Worm (Caenorhabditis elegans): ENCODE results near the gene abhd-14.
A peak's percentile ranks its signal among the peaks of the same experiment; 100 is the strongest.

abhd-14 gene

ce11 chrIV:1038516-1038915, 8.7 kb upstream of the abhd-14 start:
- TF ChIP-seq aly-2 (tag; optimal IDR thresholded peaks at IDR 0.05) = no peak
- TF ChIP-seq nhr-6 (tag; optimal IDR thresholded peaks at IDR 0.05) = no peak
- TF ChIP-seq dmd-4 (tag; optimal IDR thresholded peaks at IDR 0.05) = no peak
- TF ChIP-seq alr-1 (tag; optimal IDR thresholded peaks at IDR 0.05) = no peak
- TF ChIP-seq nhr-11 (tag; optimal IDR thresholded peaks at IDR 0.05) = no peak
- no peak for TF ChIP-seq nhr-23 (tag; optimal IDR thresholded peaks at IDR 0.05)
- no peak for TF ChIP-seq elt-1 (tag; optimal IDR thresholded peaks at IDR 0.05)
- no peak for TF ChIP-seq mdl-1 (tag; optimal IDR thresholded peaks at IDR 0.05)
- TF ChIP-seq mab-5 (tag; optimal IDR thresholded peaks at IDR 0.05) = no peak
- TF ChIP-seq sma-3 (GFP tag; optimal IDR thresholded peaks at IDR 0.05) = no peak

DNA sequence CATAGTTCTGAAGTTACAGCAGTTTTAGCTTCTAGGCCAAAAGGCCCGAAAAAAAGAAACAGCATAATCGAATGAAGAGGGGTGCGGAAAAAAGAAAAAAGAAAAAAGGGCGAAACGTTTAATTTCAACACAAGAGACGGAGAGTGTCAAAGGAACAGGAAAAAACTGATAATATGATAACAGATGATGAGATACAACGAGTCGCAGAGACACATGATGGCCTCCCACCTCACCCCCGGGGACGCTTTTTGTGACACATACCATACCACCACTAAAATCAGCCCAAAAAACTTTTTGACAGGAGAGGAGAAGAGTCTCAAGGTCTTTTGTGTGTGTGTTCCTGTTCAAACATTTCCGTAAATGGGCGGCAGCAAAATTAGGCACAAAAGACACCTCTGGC, 5.3 kb upstream of the abhd-14 start:
- no peak for TF ChIP-seq elt-3 (tag; optimal IDR thresholded peaks at IDR 0.05)
- peak; percentile 20 for TF ChIP-seq gmeb-1 (tag; optimal IDR thresholded peaks at IDR 0.05)
- TF ChIP-seq C34F6.9 (tag; optimal IDR thresholded peaks at IDR 0.05) = peak; percentile 5
- TF ChIP-seq sma-9 (GFP tag; optimal IDR thresholded peaks at IDR 0.05) = peak; percentile 3
- TF ChIP-seq sma-9 (tag; optimal IDR thresholded peaks at IDR 0.05) = no peak
- no peak for TF ChIP-seq F13H6.1 (tag; optimal IDR thresholded peaks at IDR 0.05)
- TF ChIP-seq fos-1 (tag; optimal IDR thresholded peaks at IDR 0.05) = peak; percentile 92
- peak; percentile 19 for TF ChIP-seq nhr-25 (tag; optimal IDR thresholded peaks at IDR 0.05)
- peak; percentile 52 for TF ChIP-seq crh-2 (tag; optimal IDR thresholded peaks at IDR 0.05)
- TF ChIP-seq nhr-237 (tag; optimal IDR thresholded peaks at IDR 0.05) = no peak

ce11 chrIV:1019801-1020200, 10.0 kb downstream of the abhd-14 start:
- no peak for TF ChIP-seq peb-1 (tag; optimal IDR thresholded peaks at IDR 0.05)
- no peak for TF ChIP-seq ceh-16 (tag; optimal IDR thresholded peaks at IDR 0.05)
- TF ChIP-seq lin-13 (GFP tag; optimal IDR thresholded peaks at IDR 0.05) = no peak
- no peak for TF ChIP-seq sem-4 (tag; optimal IDR thresholded peaks at IDR 0.05)
- TF ChIP-seq lin-11 (tag; optimal IDR thresholded peaks at IDR 0.05) = no peak

- no peak for TF ChIP-seq elt-3 (tag; optimal IDR thresholded peaks at IDR 0.05)
- TF ChIP-seq lsy-2 (tag; optimal IDR thresholded peaks at IDR 0.05) = no peak
- no peak for TF ChIP-seq dmd-4 (tag; optimal IDR thresholded peaks at IDR 0.05)
- no peak for TF ChIP-seq C34F6.9 (tag; optimal IDR thresholded peaks at IDR 0.05)
- TF ChIP-seq ZK546.5 (tag; optimal IDR thresholded peaks at IDR 0.05) = no peak
- no peak for TF ChIP-seq sma-3 (GFP tag; optimal IDR thresholded peaks at IDR 0.05)
- no peak for TF ChIP-seq lin-39 (tag; optimal IDR thresholded peaks at IDR 0.05)
- TF ChIP-seq nhr-25 (tag; optimal IDR thresholded peaks at IDR 0.05) = no peak
These were observed 14.4 kb downstream of the abhd-14 start for ce11 chrIV:1015430-1015829.

DNA sequence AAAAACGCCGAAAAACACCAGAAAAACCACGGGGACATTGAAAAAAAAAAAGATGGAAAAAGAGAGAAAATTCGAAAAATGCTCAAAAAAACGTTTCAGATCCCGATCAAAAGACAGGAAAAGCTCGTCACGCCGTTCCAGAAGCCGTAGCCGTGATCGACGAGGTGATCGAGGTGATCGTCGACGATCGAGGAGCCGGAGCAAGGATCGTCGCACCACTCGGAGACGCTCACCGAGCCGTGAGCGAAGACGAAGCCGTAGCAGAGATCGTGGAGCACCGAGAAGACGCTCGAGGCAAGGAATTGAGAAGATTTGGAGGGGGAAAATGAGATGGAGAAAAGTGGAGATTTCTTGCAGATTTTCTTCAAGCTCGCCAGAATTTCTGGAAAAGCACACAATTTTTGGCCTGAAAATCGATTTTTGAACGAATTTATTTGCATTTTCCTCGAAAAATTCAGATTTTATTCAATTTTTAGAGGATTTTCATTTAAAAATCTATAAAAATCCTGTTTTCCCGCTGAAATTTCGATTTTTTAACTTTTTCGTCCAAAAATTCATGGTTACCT, 16.5 kb downstream of the abhd-14 start:
- TF ChIP-seq egl-27 (tag; optimal IDR thresholded peaks at IDR 0.05) (no peak), nhr-129 (tag; optimal IDR thresholded peaks at IDR 0.05) (no peak), nhr-237 (tag; optimal IDR thresholded peaks at IDR 0.05) (no peak), gmeb-1 (tag; optimal IDR thresholded peaks at IDR 0.05) (no peak), lin-13 (GFP tag; optimal IDR thresholded peaks at IDR 0.05) (no peak), alr-1 (tag; optimal IDR thresholded peaks at IDR 0.05) (no peak), nhr-10 (tag; optimal IDR thresholded peaks at IDR 0.05) (no peak), nhr-25 (tag; optimal IDR thresholded peaks at IDR 0.05) (no peak), sma-9 (GFP tag; optimal IDR thresholded peaks at IDR 0.05) (no peak), sma-9 (tag; optimal IDR thresholded peaks at IDR 0.05) (no peak), unc-39 (tag; optimal IDR thresholded peaks at IDR 0.05) (no peak), fos-1 (tag; optimal IDR thresholded peaks at IDR 0.05) (no peak), elt-3 (tag; optimal IDR thresholded peaks at IDR 0.05) (no peak), unc-55 (GFP tag; optimal IDR thresholded peaks at IDR 0.05) (no peak), C34F6.9 (tag; optimal IDR thresholded peaks at IDR 0.05) (no peak), crh-2 (tag; optimal IDR thresholded peaks at IDR 0.05) (no peak), ztf-4 (tag; optimal IDR thresholded peaks at IDR 0.05) (no peak), lsy-2 (tag; optimal IDR thresholded peaks at IDR 0.05) (no peak)

- TF ChIP-seq peb-1 (tag; optimal IDR thresholded peaks at IDR 0.05) = no peak
- no peak for TF ChIP-seq unc-62 (GFP tag; optimal IDR thresholded peaks at IDR 0.05)
- peak; percentile 92 for TF ChIP-seq unc-55 (GFP tag; optimal IDR thresholded peaks at IDR 0.05)
- peak; percentile 87 for TF ChIP-seq lin-13 (GFP tag; optimal IDR thresholded peaks at IDR 0.05)
- no peak for TF ChIP-seq nhr-77 (tag; optimal IDR thresholded peaks at IDR 0.05)
- no peak for TF ChIP-seq mbf-1 (tag; optimal IDR thresholded peaks at IDR 0.05)
- TF ChIP-seq ztf-1 (GFP tag; conservative IDR thresholded peaks at IDR 0.05) = no peak
- peak; percentile 4 for TF ChIP-seq ceh-82 (tag; optimal IDR thresholded peaks at IDR 0.05)
- TF ChIP-seq zag-1 (tag; optimal IDR thresholded peaks at IDR 0.05) = no peak
- TF ChIP-seq egl-27 (tag; optimal IDR thresholded peaks at IDR 0.05) = peak; percentile 43
- peak; percentile 80 to 90 for TF ChIP-seq lsy-2 (tag; optimal IDR thresholded peaks at IDR 0.05)
- TF ChIP-seq elt-1 (tag; optimal IDR thresholded peaks at IDR 0.05) = no peak
- peak; percentile 52 for TF ChIP-seq snpc-4 (tag; optimal IDR thresholded peaks at IDR 0.05)
- peak; percentile 68 for TF ChIP-seq nhr-25 (tag; optimal IDR thresholded peaks at IDR 0.05)
- peak; percentile 48 for TF ChIP-seq fos-1 (tag; optimal IDR thresholded peaks at IDR 0.05)
- TF ChIP-seq ama-1 (optimal IDR thresholded peaks at IDR 0.05) = peak; percentile 59
- peak; percentile 14 for TF ChIP-seq blmp-1 (tag; optimal IDR thresholded peaks at IDR 0.05; ENCODE audit: insufficient read depth)
- TF ChIP-seq nhr-21 (tag; optimal IDR thresholded peaks at IDR 0.05) = peak; percentile 70
These were observed 17.4 kb downstream of the abhd-14 start, which contains the start of gene rbm-39 for ce11 chrIV:1012447-1012846. rbm-39 (plus strand) TSS chrIV:1012624.

Measured in whole organism, L2 larva.